Fruit fly (Drosophila melanogaster) whole organism, embryonic: ENCODE measurements around the gene L2HGDH.

ENCODE experiments used
- BtbVII ChIP-seq: fragments of 200-800 bp; sonication (Bioruptor generic); optimal IDR thresholded peaks from 3 replicates; lab custom pipeline; 2017; ENCODE audit warnings: missing biosample characterization, mild to moderate bottlenecking, missing genetic modification characterization
- CG10267 ChIP-seq: fragments of 200-800 bp; sonication (Bioruptor generic); optimal IDR thresholded peaks from 2 replicates; lab custom pipeline; 2018; ENCODE audit warnings: missing biosample characterization, mild to moderate bottlenecking, missing genetic modification characterization, moderate library complexity
- CG10543 ChIP-seq: fragments of 200-800 bp; sonication (Bioruptor generic); optimal IDR thresholded peaks from 3 replicates; lab custom pipeline; 2017; ENCODE audit warnings: missing biosample characterization, mild to moderate bottlenecking, missing genetic modification characterization, moderate library complexity
- CG12942 ChIP-seq: fragments of 200-800 bp; sonication (Bioruptor generic); optimal IDR thresholded peaks from 3 replicates; lab custom pipeline; 2016; ENCODE audit warnings: missing biosample characterization, missing genetic modification characterization
- CG16863 ChIP-seq: fragments of 200-800 bp; sonication (Bioruptor generic); optimal IDR thresholded peaks from 3 replicates; lab custom pipeline; 2016; ENCODE audit warnings: missing biosample characterization, missing genetic modification characterization
- CG18619 ChIP-seq: fragments of 200-800 bp; sonication (Bioruptor generic); optimal IDR thresholded peaks from 3 replicates; lab custom pipeline; 2017; ENCODE audit warnings: missing biosample characterization, mild to moderate bottlenecking, missing genetic modification characterization
- CG2202 ChIP-seq: fragments of 200-800 bp; sonication (Bioruptor generic); optimal IDR thresholded peaks from 2 replicates; lab custom pipeline; 2018; ENCODE audit warnings: missing biosample characterization, mild to moderate bottlenecking, missing genetic modification characterization
- CG2889 ChIP-seq: fragments of 200-800 bp; sonication (Bioruptor generic); IDR thresholded peaks from 3 replicates; pipeline ENCODE4 v1.3.6; 2022; ENCODE audit warnings: missing biosample characterization, missing genetic modification characterization
- CG30020 ChIP-seq: fragments of 200-800 bp; optimal IDR thresholded peaks from 2 replicates; lab custom pipeline; 2019; ENCODE audit warnings: missing biosample characterization, mild to moderate bottlenecking, missing genetic modification characterization, moderate library complexity
- CG3407 ChIP-seq: fragments of 200-800 bp; sonication (Bioruptor generic); optimal IDR thresholded peaks from 2 replicates; lab custom pipeline; 2018; ENCODE audit warnings: missing biosample characterization, mild to moderate bottlenecking, missing genetic modification characterization
- CG3838 ChIP-seq: fragments of 200-800 bp; sonication (Bioruptor generic); optimal IDR thresholded peaks from 3 replicates; lab custom pipeline; 2016; ENCODE audit warnings: missing biosample characterization, missing genetic modification characterization
- CG4328 ChIP-seq: fragments of 200-800 bp; sonication (Bioruptor generic); optimal IDR thresholded peaks from 3 replicates; lab custom pipeline; 2017; ENCODE audit warnings: missing biosample characterization, missing genetic modification reagents, missing genetic modification characterization
- CG6689 ChIP-seq: fragments of 200-800 bp; sonication (Bioruptor generic); IDR thresholded peaks from 2 replicates; pipeline ENCODE4 v1.3.6; 2022; ENCODE audit warnings: missing biosample characterization, missing genetic modification characterization
- CG6791 ChIP-seq: fragments of 200-800 bp; sonication (Bioruptor generic); IDR thresholded peaks from 3 replicates; pipeline ENCODE4 v1.3.6; 2022; ENCODE audit warnings: missing biosample characterization, missing genetic modification characterization; ENCODE audit not compliant: partially characterized antibody
- CG7271 ChIP-seq: fragments of 200-800 bp; sonication (Bioruptor generic); optimal IDR thresholded peaks from 2 replicates; lab custom pipeline; 2018; ENCODE audit warnings: missing biosample characterization, mild to moderate bottlenecking, missing genetic modification characterization, moderate library complexity
- CG8359 ChIP-seq: fragments of 200-800 bp; sonication (Bioruptor generic); optimal IDR thresholded peaks from 2 replicates; lab custom pipeline; 2017; ENCODE audit warnings: missing biosample characterization, mild to moderate bottlenecking, missing genetic modification characterization, borderline replicate concordance
- CkIIα-i1 ChIP-seq: fragments of 200-800 bp; sonication (Bioruptor generic); IDR thresholded peaks from 2 replicates; pipeline ENCODE4 v1.3.6; 2022; ENCODE audit warnings: missing biosample characterization, missing genetic modification characterization
- CrebB ChIP-seq: fragments of 200-800 bp; sonication (Bioruptor generic); optimal IDR thresholded peaks from 3 replicates; lab custom pipeline; 2018; ENCODE audit warnings: missing biosample characterization, mild to moderate bottlenecking, missing genetic modification characterization
- Dip2 ChIP-seq: fragments of 200-800 bp; sonication (Bioruptor generic); IDR thresholded peaks from 2 replicates; pipeline ENCODE4 v1.3.6; 2022; ENCODE audit warnings: missing biosample characterization, missing genetic modification characterization
- Dref ChIP-seq: fragments of 200-800 bp; sonication (Bioruptor generic); IDR thresholded peaks from 2 replicates; pipeline ENCODE4 v1.3.6; 2022; ENCODE audit warnings: missing biosample characterization, missing genetic modification characterization
- E2f2 ChIP-seq: fragments of 200-800 bp; sonication (Bioruptor generic); IDR thresholded peaks from 2 replicates; pipeline ENCODE4 v1.3.6; 2022; ENCODE audit warnings: missing biosample characterization, missing genetic modification characterization
- HLH54F ChIP-seq: fragments of 200-800 bp; sonication (Bioruptor generic); optimal IDR thresholded peaks from 3 replicates; lab custom pipeline; 2016; ENCODE audit warnings: missing biosample characterization, missing genetic modification characterization
- Hey ChIP-seq: fragments of 200-800 bp; sonication (Bioruptor generic); optimal IDR thresholded peaks from 3 replicates; lab custom pipeline; 2018; ENCODE audit warnings: missing biosample characterization, mild to moderate bottlenecking, missing genetic modification characterization
- Hmr ChIP-seq: fragments of 200-800 bp; sonication (Bioruptor generic); optimal IDR thresholded peaks from 3 replicates; lab custom pipeline; 2017; ENCODE audit warnings: mild to moderate bottlenecking, missing biosample characterization, missing genetic modification reagents, missing genetic modification characterization
- Hr51 ChIP-seq, 2 experiments: fragments of 200-800 bp; sonication (Bioruptor generic); optimal IDR thresholded peaks; 2 replicates in 1 of 2; 3 replicates in 1 of 2; lab custom pipeline; 2016 to 2018; ENCODE audit warnings: missing biosample characterization in 2 of 2, missing genetic modification characterization in 2 of 2, mild to moderate bottlenecking in 1 of 2, moderate library complexity in 1 of 2
- Hsf ChIP-seq: fragments of 200-800 bp; sonication (Bioruptor generic); optimal IDR thresholded peaks from 3 replicates; lab custom pipeline; 2016; ENCODE audit warnings: missing biosample characterization, missing genetic modification characterization
- Jarid2 ChIP-seq: fragments of 200-800 bp; sonication (Bioruptor generic); optimal IDR thresholded peaks from 3 replicates; lab custom pipeline; 2017; ENCODE audit warnings: mild to moderate bottlenecking, missing biosample characterization, missing genetic modification reagents, missing genetic modification characterization
- Neu2 ChIP-seq: fragments of 200-800 bp; sonication (Bioruptor generic); optimal IDR thresholded peaks from 3 replicates; lab custom pipeline; 2016; ENCODE audit warnings: missing biosample characterization, missing genetic modification characterization, borderline replicate concordance
- Ptx1 ChIP-seq: fragments of 200-800 bp; sonication (Bioruptor generic); IDR thresholded peaks from 2 replicates; pipeline ENCODE4 v1.3.6; 2022; ENCODE audit warnings: missing biosample characterization, missing genetic modification characterization
- Six4 ChIP-seq: fragments of 200-800 bp; sonication (Bioruptor generic); optimal IDR thresholded peaks from 2 replicates; lab custom pipeline; 2016; ENCODE audit warnings: missing biosample characterization, missing genetic modification characterization
- Sox100B ChIP-seq: fragments of 200-800 bp; sonication (Bioruptor generic); optimal IDR thresholded peaks from 3 replicates; lab custom pipeline; 2018; ENCODE audit warnings: missing biosample characterization, mild to moderate bottlenecking, missing genetic modification characterization
- ara ChIP-seq: fragments of 200-800 bp; sonication (Bioruptor generic); IDR thresholded peaks from 2 replicates; pipeline ENCODE4 v1.3.6; 2022; ENCODE audit warnings: missing biosample characterization, missing genetic modification characterization
- crc ChIP-seq: fragments of 200-800 bp; sonication (Bioruptor generic); optimal IDR thresholded peaks from 2 replicates; lab custom pipeline; 2016; ENCODE audit warnings: missing biosample characterization, missing genetic modification characterization
- croc ChIP-seq: fragments of 200-800 bp; sonication (Bioruptor generic); conservative IDR thresholded peaks from 3 replicates; pipeline ENCODE4 v1.3.6; 2022; ENCODE audit warnings: missing biosample characterization, missing genetic modification characterization
- cwo ChIP-seq: fragments of 200-800 bp; sonication (Bioruptor generic); optimal IDR thresholded peaks from 3 replicates; lab custom pipeline; 2017; ENCODE audit warnings: missing biosample characterization, missing genetic modification characterization, mild to moderate bottlenecking, moderate library complexity, missing genetic modification reagents
- dmrt11E ChIP-seq: fragments of 200-800 bp; sonication (Bioruptor generic); optimal IDR thresholded peaks from 3 replicates; lab custom pipeline; 2018; ENCODE audit warnings: missing biosample characterization, mild to moderate bottlenecking, missing genetic modification characterization, moderate library complexity
- fd3F ChIP-seq: fragments of 200-800 bp; sonication (Bioruptor generic); optimal IDR thresholded peaks from 2 replicates; lab custom pipeline; 2018; ENCODE audit warnings: missing biosample characterization, mild to moderate bottlenecking, missing genetic modification characterization, moderate library complexity
- insv ChIP-seq, 2 experiments: fragments of 200-800 bp; sonication (Bioruptor generic); optimal IDR thresholded peaks; 3 replicates each; lab custom pipeline; 2016 to 2018; ENCODE audit warnings: missing biosample characterization in 2 of 2, missing genetic modification characterization in 2 of 2
- jumu ChIP-seq: fragments of 200-800 bp; sonication (Bioruptor generic); optimal IDR thresholded peaks from 3 replicates; lab custom pipeline; 2016; ENCODE audit warnings: missing biosample characterization, missing genetic modification characterization
- kay ChIP-seq: fragments of 200-800 bp; sonication (Bioruptor generic); optimal IDR thresholded peaks from 2 replicates; lab custom pipeline; 2016; ENCODE audit warnings: missing biosample characterization, missing genetic modification characterization
- lilli ChIP-seq: fragments of 200-800 bp; sonication (Bioruptor generic); optimal IDR thresholded peaks from 3 replicates; lab custom pipeline; 2016; ENCODE audit warnings: missing biosample characterization, missing genetic modification characterization
- rib ChIP-seq: fragments of 200-800 bp; sonication (Bioruptor generic); IDR thresholded peaks from 2 replicates; pipeline ENCODE4 v1.3.6; 2022; ENCODE audit warnings: missing biosample characterization, missing genetic modification characterization
- sqz ChIP-seq: fragments of 200-800 bp; sonication (Bioruptor generic); optimal IDR thresholded peaks from 3 replicates; lab custom pipeline; 2018; ENCODE audit warnings: missing biosample characterization, mild to moderate bottlenecking, missing genetic modification characterization
- tin ChIP-seq: fragments of 200-800 bp; sonication (Bioruptor generic); optimal IDR thresholded peaks from 3 replicates; lab custom pipeline; 2016; ENCODE audit warnings: missing biosample characterization, missing genetic modification characterization

Gene L2HGDH

dm6 chr2L:18948065-18948723 is 26.1 kb downstream of the L2HGDH start (continued):
- TF ChIP-seq sqz (peak; percentile 35), CG8359 (GFP tag; lab: Kevin White, UChicago) (no peak), rib (GFP tag; lab: Robert Waterston, UW) (no peak), CG30020 (tag; lab: Kevin White, UChicago) (peak; percentile 43), CG2202 (tag; lab: Kevin White, UChicago) (peak; percentile 85), kay (GFP tag; lab: Kevin White, UChicago) (no peak), Ptx1 (GFP tag; lab: Robert Waterston, UW) (peak; percentile 67), lilli (peak; percentile 28), CG18619 (peak; percentile 35), Hsf (GFP tag; lab: Kevin White, UChicago) (peak; percentile 68), Dip2 (no peak), Dref (no peak), CG4328 (GFP tag; lab: Kevin White, UChicago) (peak; percentile 17), insv (GFP tag; optimal IDR thresholded peaks at IDR 0.05; lab: Kevin White, UChicago) (no peak), Hmr (GFP tag; lab: Kevin White, UChicago) (peak; percentile 51), Six4 (GFP tag; lab: Kevin White, UChicago) (peak; percentile 64), CG6689 (GFP tag; lab: Robert Waterston, UW) (peak; percentile 74), E2f2 (GFP tag; lab: Robert Waterston, UW) (no peak), CG16863 (no peak), CG3838 (GFP tag; lab: Kevin White, UChicago) (no peak), croc (GFP tag; lab: Robert Waterston, UW) (peak; percentile 73), CG12942 (GFP tag; lab: Kevin White, UChicago) (peak; percentile 48), ara (GFP tag; lab: Robert Waterston, UW) (peak; percentile 30; the same call in 1 of the 2 replicates), Sox100B (peak; percentile 73), BtbVII (peak; percentile 31), crc (no peak), jumu (peak; percentile 18), HLH54F (GFP tag; lab: Kevin White, UChicago) (no peak), fd3F (GFP tag; lab: Kevin White, UChicago) (no peak), CG2889 (GFP tag; lab: Robert Waterston, UW) (no peak), CrebB (tag; lab: Kevin White, UChicago) (no peak), CG10267 (tag; lab: Kevin White, UChicago) (peak; percentile 48), CG6791 (GFP tag; lab: Robert Waterston, UW) (no peak), CkIIα-i1 (no peak), cwo (GFP tag; lab: Kevin White, UChicago) (peak; percentile 25), CG10543 (GFP tag; lab: Kevin White, UChicago) (peak; percentile 41), Hey (tag; lab: Kevin White, UChicago) (no peak), CG3407 (GFP tag; lab: Kevin White, UChicago) (peak; percentile 82), Neu2 (GFP tag; lab: Kevin White, UChicago) (no peak), Jarid2 (no peak), dmrt11E (tag; lab: Kevin White, UChicago) (peak; percentile 87), tin (GFP tag; lab: Kevin White, UChicago) (peak; percentile 25), Hr51 (GFP tag; optimal IDR thresholded peaks at IDR 0.05; lab: Kevin White, UChicago) (peak in 1 of 2 experiments; percentile 46), CG7271 (tag; lab: Kevin White, UChicago) (no peak)
- TF ChIP-seq, all 482 proteins: peak for 208
